Fruit fly (Drosophila melanogaster) whole organism, embryonic: ENCODE measurements around the gene CG15414.
A peak's percentile ranks its signal among the peaks of the same experiment; 100 is the strongest.

Experiments used
- Abd-B ChIP-seq: fragments of 200-800 bp; sonication (Bioruptor generic); optimal IDR thresholded peaks from 2 replicates; lab custom pipeline; 2018; ENCODE audit warnings: missing biosample characterization, mild to moderate bottlenecking, missing genetic modification characterization, moderate library complexity
- Aef1 ChIP-seq: fragments of 200-800 bp; sonication (Bioruptor generic); IDR thresholded peaks from 3 replicates; pipeline ENCODE4 v1.3.6; 2022; ENCODE audit warnings: missing biosample characterization, missing genetic modification characterization
- Bdp1 ChIP-seq: fragments of 200-800 bp; sonication (Bioruptor generic); optimal IDR thresholded peaks from 3 replicates; lab custom pipeline; 2016; ENCODE audit warnings: missing biosample characterization, missing genetic modification characterization
- C15 ChIP-seq: fragments of 200-800 bp; sonication (Bioruptor generic); IDR thresholded peaks from 3 replicates; pipeline ENCODE4 v1.3.6; 2022; ENCODE audit warnings: missing biosample characterization, missing genetic modification characterization
- CG10209 ChIP-seq: fragments of 200-800 bp; sonication (Bioruptor generic); optimal IDR thresholded peaks from 3 replicates; lab custom pipeline; 2017; ENCODE audit warnings: missing biosample characterization, mild to moderate bottlenecking, missing genetic modification characterization, missing genetic modification reagents
- CG10462 ChIP-seq: fragments of 200-800 bp; sonication (Bioruptor generic); optimal IDR thresholded peaks from 2 replicates; lab custom pipeline; 2016; ENCODE audit warnings: missing biosample characterization, missing genetic modification characterization
- CG11398 ChIP-seq: fragments of 200-800 bp; sonication (Bioruptor generic); optimal IDR thresholded peaks from 2 replicates; lab custom pipeline; 2016; ENCODE audit warnings: missing biosample characterization, missing genetic modification characterization
- CG14667 ChIP-seq: fragments of 200-800 bp; sonication (Bioruptor generic); IDR thresholded peaks from 2 replicates; pipeline ENCODE4 v1.3.6; 2022; ENCODE audit warnings: missing biosample characterization, missing genetic modification characterization
- CG15073 ChIP-seq: fragments of 200-800 bp; sonication (Bioruptor generic); optimal IDR thresholded peaks from 2 replicates; lab custom pipeline; 2016; ENCODE audit warnings: missing biosample characterization, missing genetic modification characterization
- CG15696 ChIP-seq: fragments of 200-800 bp; sonication (Bioruptor generic); optimal IDR thresholded peaks from 2 replicates; lab custom pipeline; 2019; ENCODE audit warnings: missing biosample characterization, mild to moderate bottlenecking, missing genetic modification characterization, moderate library complexity
- CG1647 ChIP-seq: fragments of 200-800 bp; sonication (Bioruptor generic); optimal IDR thresholded peaks from 3 replicates; lab custom pipeline; 2016; ENCODE audit warnings: missing biosample characterization, missing genetic modification characterization
- CG16779 ChIP-seq: fragments of 200-800 bp; sonication (Bioruptor generic); IDR thresholded peaks from 2 replicates; pipeline ENCODE4 v1.3.6; 2022; ENCODE audit warnings: missing biosample characterization, missing genetic modification characterization
- CG17802 ChIP-seq: fragments of 200-800 bp; sonication (Bioruptor generic); optimal IDR thresholded peaks from 2 replicates; lab custom pipeline; 2018; ENCODE audit warnings: missing biosample characterization, mild to moderate bottlenecking, missing genetic modification characterization, moderate library complexity
- CG1792 ChIP-seq: fragments of 200-800 bp; sonication (Bioruptor generic); optimal IDR thresholded peaks from 2 replicates; lab custom pipeline; 2016; ENCODE audit warnings: missing biosample characterization, missing genetic modification characterization
- CG2199 ChIP-seq: fragments of 200-800 bp; sonication (Bioruptor generic); IDR thresholded peaks from 3 replicates; pipeline ENCODE4 v1.3.6; 2022; ENCODE audit warnings: missing biosample characterization, missing genetic modification characterization
- CG31365 ChIP-seq: fragments of 200-800 bp; sonication (Bioruptor generic); optimal IDR thresholded peaks from 2 replicates; lab custom pipeline; 2018; ENCODE audit warnings: missing biosample characterization, mild to moderate bottlenecking, missing genetic modification characterization
- CG33213 ChIP-seq: fragments of 200-800 bp; sonication (Bioruptor generic); optimal IDR thresholded peaks from 3 replicates; lab custom pipeline; 2016; ENCODE audit warnings: missing biosample characterization, missing genetic modification characterization
- CG34376 ChIP-seq: fragments of 200-800 bp; sonication (Bioruptor generic); optimal IDR thresholded peaks from 2 replicates; lab custom pipeline; 2018; ENCODE audit warnings: missing biosample characterization, mild to moderate bottlenecking, missing genetic modification characterization
- CG4328 ChIP-seq: fragments of 200-800 bp; sonication (Bioruptor generic); optimal IDR thresholded peaks from 3 replicates; lab custom pipeline; 2017; ENCODE audit warnings: missing biosample characterization, missing genetic modification reagents, missing genetic modification characterization
- CG6689 ChIP-seq: fragments of 200-800 bp; sonication (Bioruptor generic); IDR thresholded peaks from 2 replicates; pipeline ENCODE4 v1.3.6; 2022; ENCODE audit warnings: missing biosample characterization, missing genetic modification characterization
- CG6854 ChIP-seq: fragments of 200-800 bp; sonication (Bioruptor generic); optimal IDR thresholded peaks from 3 replicates; lab custom pipeline; 2017; ENCODE audit warnings: missing biosample characterization, mild to moderate bottlenecking, missing genetic modification characterization
- CG9876 ChIP-seq: fragments of 200-800 bp; sonication (Bioruptor generic); optimal IDR thresholded peaks from 2 replicates; lab custom pipeline; 2016; ENCODE audit warnings: missing biosample characterization, missing genetic modification characterization
- CTCF ChIP-seq: fragments of 200-800 bp; sonication (Bioruptor generic); optimal IDR thresholded peaks from 2 replicates; lab custom pipeline; 2017; ENCODE audit warnings: missing biosample characterization, mild to moderate bottlenecking, missing genetic modification characterization, moderate library complexity
- D19A ChIP-seq: fragments of 200-800 bp; optimal IDR thresholded peaks from 3 replicates; lab custom pipeline; 2019; ENCODE audit warnings: missing biosample characterization, mild to moderate bottlenecking, missing genetic modification characterization, moderate library complexity
- E2f2 ChIP-seq: fragments of 200-800 bp; sonication (Bioruptor generic); IDR thresholded peaks from 2 replicates; pipeline ENCODE4 v1.3.6; 2022; ENCODE audit warnings: missing biosample characterization, missing genetic modification characterization
- Ets97D ChIP-seq: fragments of 200-800 bp; sonication (Bioruptor generic); optimal IDR thresholded peaks from 3 replicates; lab custom pipeline; 2016; ENCODE audit warnings: missing biosample characterization, missing genetic modification characterization
- HmgD ChIP-seq: fragments of 200-800 bp; sonication (Bioruptor generic); optimal IDR thresholded peaks from 3 replicates; lab custom pipeline; 2016; ENCODE audit warnings: missing biosample characterization, missing genetic modification characterization
- MBD-R2 ChIP-seq: fragments of 200-800 bp; sonication (Bioruptor generic); IDR thresholded peaks from 2 replicates; pipeline ENCODE4 v1.3.6; 2022; ENCODE audit warnings: missing biosample characterization, missing genetic modification characterization
- MTF-1 ChIP-seq: fragments of 200-800 bp; sonication (Bioruptor generic); optimal IDR thresholded peaks from 2 replicates; lab custom pipeline; 2018; ENCODE audit warnings: missing biosample characterization, mild to moderate bottlenecking, missing genetic modification characterization, borderline replicate concordance
- NC2β ChIP-seq: fragments of 200-800 bp; sonication (Bioruptor generic); optimal IDR thresholded peaks from 2 replicates; lab custom pipeline; 2016; ENCODE audit warnings: missing biosample characterization, missing genetic modification characterization
- Nf-YB ChIP-seq: fragments of 200-800 bp; sonication (Bioruptor generic); optimal IDR thresholded peaks from 3 replicates; lab custom pipeline; 2019; ENCODE audit warnings: missing biosample characterization, mild to moderate bottlenecking, missing genetic modification characterization, moderate library complexity
- Opbp ChIP-seq: fragments of 200-800 bp; sonication (Bioruptor generic); IDR thresholded peaks from 3 replicates; pipeline ENCODE4 v1.3.6; 2022; ENCODE audit warnings: missing biosample characterization, missing genetic modification characterization; ENCODE audit not compliant: partially characterized antibody
- Pdp1 ChIP-seq, 2 experiments: fragments of 200-800 bp; sonication (Bioruptor generic); optimal IDR thresholded peaks; 3 replicates each; lab custom pipeline; 2016; ENCODE audit warnings: missing biosample characterization in 2 of 2, missing genetic modification characterization in 2 of 2, mild to moderate bottlenecking in 1 of 2, moderate library complexity in 1 of 2
- Taf1 ChIP-seq: fragments of 200-800 bp; sonication (Bioruptor generic); IDR thresholded peaks from 2 replicates; pipeline ENCODE4 v1.3.6; 2022; ENCODE audit warnings: missing biosample characterization, missing genetic modification characterization
- ac ChIP-seq: fragments of 200-800 bp; sonication (Bioruptor generic); optimal IDR thresholded peaks from 3 replicates; lab custom pipeline; 2017; ENCODE audit warnings: missing biosample characterization, mild to moderate bottlenecking, missing genetic modification characterization
- az2 ChIP-seq: fragments of 200-800 bp; sonication (Bioruptor generic); optimal IDR thresholded peaks from 3 replicates; lab custom pipeline; 2016; ENCODE audit warnings: missing biosample characterization, missing genetic modification characterization
- bcd ChIP-seq: fragments of 200-800 bp; sonication (Bioruptor generic); optimal IDR thresholded peaks from 2 replicates; lab custom pipeline; 2017; ENCODE audit warnings: missing biosample characterization, mild to moderate bottlenecking, missing genetic modification characterization
- bigmax ChIP-seq: fragments of 200-800 bp; sonication (Bioruptor generic); optimal IDR thresholded peaks from 2 replicates; lab custom pipeline; 2018; ENCODE audit warnings: missing biosample characterization, mild to moderate bottlenecking, missing genetic modification characterization
- bowl ChIP-seq: fragments of 200-800 bp; sonication (Bioruptor generic); IDR thresholded peaks from 2 replicates; pipeline ENCODE4 v1.3.6; 2022; ENCODE audit warnings: missing biosample characterization, missing genetic modification characterization
- chm ChIP-seq: fragments of 200-800 bp; sonication (Bioruptor generic); IDR thresholded peaks from 2 replicates; pipeline ENCODE4 v1.3.6; 2022; ENCODE audit warnings: missing biosample characterization, missing genetic modification characterization
- nerfin-1 ChIP-seq: fragments of 200-800 bp; sonication (Bioruptor generic); optimal IDR thresholded peaks from 3 replicates; lab custom pipeline; 2019; ENCODE audit warnings: missing biosample characterization, mild to moderate bottlenecking, missing genetic modification characterization, moderate library complexity
- nom ChIP-seq: fragments of 200-800 bp; sonication (Bioruptor generic); optimal IDR thresholded peaks from 2 replicates; lab custom pipeline; 2017; ENCODE audit warnings: missing biosample characterization, missing genetic modification characterization, mild to moderate bottlenecking, moderate library complexity, missing genetic modification reagents
- odd ChIP-seq: fragments of 200-800 bp; sonication (Bioruptor generic); optimal IDR thresholded peaks from 2 replicates; lab custom pipeline; 2017; ENCODE audit warnings: missing biosample characterization, mild to moderate bottlenecking, missing genetic modification characterization
- onecut ChIP-seq: fragments of 200-800 bp; sonication (Bioruptor generic); IDR thresholded peaks from 2 replicates; pipeline ENCODE4 v1.3.6; 2022; ENCODE audit warnings: missing biosample characterization, missing genetic modification characterization
- pita ChIP-seq: fragments of 200-800 bp; sonication (Bioruptor generic); optimal IDR thresholded peaks from 2 replicates; lab custom pipeline; 2017; ENCODE audit warnings: missing biosample characterization, mild to moderate bottlenecking, missing genetic modification characterization
- seq ChIP-seq: fragments of 200-800 bp; sonication (Bioruptor generic); IDR thresholded peaks from 2 replicates; pipeline ENCODE4 v1.3.6; 2022; ENCODE audit warnings: missing biosample characterization, missing genetic modification characterization
- so ChIP-seq: fragments of 200-800 bp; sonication (Bioruptor generic); IDR thresholded peaks from 3 replicates; pipeline ENCODE4 v1.3.6; 2022; ENCODE audit warnings: missing biosample characterization, missing genetic modification characterization
- sug ChIP-seq: fragments of 200-800 bp; optimal IDR thresholded peaks from 2 replicates; lab custom pipeline; 2019; ENCODE audit warnings: missing biosample characterization, mild to moderate bottlenecking, missing genetic modification characterization, moderate library complexity
- tll ChIP-seq, 2 experiments: fragments of 200-800 bp in 1 of 2; fragments of >200 bp in 1 of 2; sonication (Bioruptor generic) in 1 of 2; optimal IDR thresholded peaks; 2 replicates each; lab custom pipeline; 2017 to 2019; ENCODE audit warnings: missing biosample characterization in 2 of 2, missing genetic modification characterization in 2 of 2, mild to moderate bottlenecking in 1 of 2, moderate library complexity in 1 of 2
- twi ChIP-seq: fragments of 200-800 bp; optimal IDR thresholded peaks from 2 replicates; lab custom pipeline; 2019; ENCODE audit warnings: missing biosample characterization, mild to moderate bottlenecking, missing genetic modification characterization, moderate library complexity
- vvl ChIP-seq: fragments of 200-800 bp; sonication (Bioruptor generic); IDR thresholded peaks from 2 replicates; pipeline ENCODE4 v1.3.6; 2022; ENCODE audit warnings: missing biosample characterization, missing genetic modification characterization

Gene CG15414

DNA sequence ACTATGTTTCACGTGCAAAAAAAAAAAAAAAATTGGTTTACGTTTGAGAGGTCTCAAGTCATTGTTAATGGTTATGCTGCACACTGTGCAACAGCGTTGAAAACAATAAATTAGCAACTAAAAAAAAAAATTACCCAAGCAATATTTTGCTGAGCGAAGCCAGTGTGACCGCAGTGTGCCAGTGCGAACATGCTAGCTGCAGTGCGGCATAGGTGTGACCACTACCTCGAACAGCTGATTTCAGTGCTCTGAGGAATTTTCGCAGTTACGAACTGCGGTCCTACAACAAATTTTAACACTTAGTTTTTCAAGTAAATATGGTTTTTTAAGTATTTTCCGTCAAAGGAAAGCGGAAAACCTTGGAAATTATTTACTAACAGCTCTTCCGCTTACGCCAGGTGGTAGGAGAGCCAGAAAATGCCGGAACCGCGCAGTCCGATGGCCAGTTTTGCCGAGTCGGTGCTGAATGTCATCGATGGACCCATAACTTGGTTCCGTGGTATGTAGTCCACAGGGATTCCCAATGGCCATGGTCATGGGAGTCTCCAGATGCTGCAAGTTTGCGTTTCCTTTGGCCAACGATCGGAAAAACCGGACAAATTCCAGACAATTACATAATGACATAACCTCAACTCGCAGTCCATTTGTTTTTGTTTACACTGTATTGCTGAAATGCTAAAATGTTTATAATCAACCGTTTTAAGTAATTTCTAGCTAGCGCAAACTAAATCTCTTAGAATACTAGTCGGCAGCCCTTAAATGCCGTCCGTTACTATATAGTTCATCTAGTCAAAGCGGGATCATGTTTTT is 24.7 kb downstream of the CG15414 start, which contains the start of the genes msl-2 and ND-PDSW (continued):
- TF ChIP-seq CG1647 (no peak), CG4328 (GFP tag; lab: Kevin White, UChicago) (no peak), CG15696 (tag; lab: Kevin White, UChicago) (no peak), Aef1 (GFP tag; lab: Robert Waterston, UW) (no peak), bcd (GFP tag; lab: Kevin White, UChicago) (no peak), D19A (tag; lab: Kevin White, UChicago) (no peak), chm (GFP tag; lab: Robert Waterston, UW) (no peak), Abd-B (GFP tag; lab: Kevin White, UChicago) (no peak), CG6854 (no peak), MBD-R2 (peak; percentile 89), bigmax (GFP tag; lab: Kevin White, UChicago) (peak; percentile 92), CG11398 (no peak), seq (GFP tag; lab: Robert Waterston, UW) (no peak), CG33213 (GFP tag; lab: Kevin White, UChicago) (peak; percentile 14), CG9876 (no peak), CG34376 (GFP tag; lab: Kevin White, UChicago) (no peak), nerfin-1 (tag; lab: Kevin White, UChicago) (peak; percentile 19), odd (GFP tag; lab: Kevin White, UChicago) (no peak), nom (GFP tag; lab: Kevin White, UChicago) (no peak), CTCF (peak; percentile 14), twi (tag; lab: Kevin White, UChicago) (no peak), sug (tag; lab: Kevin White, UChicago) (no peak), CG2199 (GFP tag; lab: Robert Waterston, UW) (no peak), CG10209 (GFP tag; lab: Kevin White, UChicago) (no peak), Bdp1 (no peak), Taf1 (no peak), CG1792 (GFP tag; lab: Kevin White, UChicago) (no peak), CG31365 (tag; lab: Kevin White, UChicago) (no peak), CG17802 (tag; lab: Kevin White, UChicago) (peak; percentile 68), HmgD (GFP tag; lab: Kevin White, UChicago) (peak; percentile 36), Ets97D (peak; percentile 20), vvl (no peak), CG6689 (GFP tag; lab: Robert Waterston, UW) (no peak), CG10462 (GFP tag; lab: Kevin White, UChicago) (no peak), MTF-1 (GFP tag; lab: Kevin White, UChicago) (no peak), ac (GFP tag; lab: Kevin White, UChicago) (no peak), CG16779 (no peak), so (GFP tag; lab: Robert Waterston, UW) (no peak), CG14667 (GFP tag; lab: Robert Waterston, UW) (no peak), tll (GFP tag; optimal IDR thresholded peaks at IDR 0.05; lab: Kevin White, UChicago) (no peak), onecut (GFP tag; lab: Robert Waterston, UW) (no peak), pita (no peak), Opbp (GFP tag; lab: Robert Waterston, UW) (peak; percentile 45; the same call in 2 of the 3 replicates), CG15073 (GFP tag; lab: Kevin White, UChicago) (no peak), Nf-YB (no peak), E2f2 (0 out of 2 replicates have a peak, but pooled peaks have one; percentile 8), C15 (GFP tag; lab: Robert Waterston, UW) (no peak), NC2β (GFP tag; lab: Kevin White, UChicago) (no peak), az2 (no peak), bowl (GFP tag; lab: Robert Waterston, UW) (no peak), Pdp1 (GFP tag; optimal IDR thresholded peaks at IDR 0.05; lab: Kevin White, UChicago) (peak in 1 of 2 experiments; percentile 96)
